Worm (Caenorhabditis elegans) whole organism, midembryonic: ENCODE measurements around the gene Y46G5A.39.
A peak's percentile ranks its signal among the peaks of the same experiment; 100 is the strongest.

Experiments
- T22C8.4 ChIP-seq: fragments of 200-800 bp; sonication (Bioruptor generic); IDR thresholded peaks from 2 replicates; pipeline ENCODE4 v1.3.6; 2022; ENCODE audit warnings: missing genetic modification characterization, missing compliant biosample characterization
- ref-1 ChIP-seq: fragments of 200-800 bp; sonication (Bioruptor generic); conservative IDR thresholded peaks from 2 replicates; pipeline ENCODE4 v1.3.6; 2022; ENCODE audit warnings: missing genetic modification reagents, missing genetic modification characterization, missing compliant biosample characterization
- ztf-29 ChIP-seq: fragments of 200-800 bp; sonication (Bioruptor generic); IDR thresholded peaks from 2 replicates; pipeline ENCODE4 v1.3.6; 2022; ENCODE audit warnings: missing genetic modification reagents, missing genetic modification characterization, missing compliant biosample characterization

DNA sequence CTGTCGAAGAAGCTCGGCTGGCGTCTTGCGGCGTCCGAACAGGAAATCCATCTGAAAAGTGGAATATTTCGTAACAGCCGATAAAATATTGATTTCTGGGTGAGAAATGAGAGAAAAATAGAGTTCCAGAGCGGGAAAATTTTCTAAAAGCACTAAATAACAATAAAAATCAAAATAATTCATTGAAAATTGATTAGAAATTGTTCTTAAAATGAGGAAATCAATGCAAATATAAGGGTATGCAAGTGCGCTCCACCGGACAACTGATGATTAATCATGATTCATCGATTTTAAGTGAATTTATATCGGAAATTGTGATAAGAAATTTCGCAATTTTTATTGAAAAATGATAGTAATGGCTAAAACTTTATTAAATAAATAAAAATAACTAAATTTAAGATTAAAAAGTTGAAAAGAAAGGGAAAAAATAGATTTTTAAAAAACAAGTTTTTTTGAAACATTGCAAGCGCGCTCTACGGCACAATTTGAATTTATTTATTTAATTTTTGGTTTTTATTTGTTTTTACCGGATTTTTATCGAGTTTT lies 14.6 kb upstream of the Y46G5A.39 start, which contains the start of the genes vps-2 and tiar-2:
- TF ChIP-seq ztf-29 (GFP tag; lab: Robert Waterston, UW) (no peak), T22C8.4 (GFP tag; lab: Robert Waterston, UW) (peak; percentile 52; the same call in 1 of the 2 replicates), ref-1 (GFP tag; lab: Robert Waterston, UW) (no peak)
